Fruit fly (Drosophila melanogaster) whole organism, embryonic: Measurements from ENCODE around the gene NPF.

ENCODE experiments used
- ATbp ChIP-seq: fragments of 200-800 bp; sonication (Bioruptor generic); optimal IDR thresholded peaks from 2 replicates; lab custom pipeline; 2017; ENCODE audit warnings: missing biosample characterization, mild to moderate bottlenecking, missing genetic modification characterization, missing genetic modification reagents
- Ada2b ChIP-seq: fragments of 200-800 bp; sonication (Bioruptor generic); IDR thresholded peaks from 2 replicates; pipeline ENCODE4 v1.3.6; 2022; ENCODE audit warnings: missing biosample characterization, missing genetic modification characterization
- Aef1 ChIP-seq: fragments of 200-800 bp; sonication (Bioruptor generic); IDR thresholded peaks from 3 replicates; pipeline ENCODE4 v1.3.6; 2022; ENCODE audit warnings: missing biosample characterization, missing genetic modification characterization
- Atf6 ChIP-seq: fragments of 200-800 bp; sonication (Bioruptor generic); IDR thresholded peaks from 2 replicates; pipeline ENCODE4 v1.3.6; 2022; ENCODE audit warnings: missing biosample characterization, missing genetic modification characterization
- B-H2 ChIP-seq: fragments of 200-800 bp; sonication (Bioruptor generic); optimal IDR thresholded peaks from 2 replicates; lab custom pipeline; 2018; ENCODE audit warnings: missing biosample characterization, mild to moderate bottlenecking, missing genetic modification characterization
- Bgb ChIP-seq: fragments of 200-800 bp; sonication (Bioruptor generic); IDR thresholded peaks from 2 replicates; pipeline ENCODE4 v1.3.6; 2022; ENCODE audit warnings: missing biosample characterization, missing genetic modification characterization; ENCODE audit not compliant: partially characterized antibody
- CG10147 ChIP-seq: fragments of 200-800 bp; sonication (Bioruptor generic); optimal IDR thresholded peaks from 2 replicates; lab custom pipeline; 2019; ENCODE audit warnings: missing biosample characterization, mild to moderate bottlenecking, missing genetic modification characterization, moderate library complexity
- CG1024 ChIP-seq: fragments of 200-800 bp; sonication (Bioruptor generic); IDR thresholded peaks from 2 replicates; pipeline ENCODE4 v1.3.6; 2022; ENCODE audit warnings: missing biosample characterization, missing genetic modification characterization
- CG10462 ChIP-seq: fragments of 200-800 bp; sonication (Bioruptor generic); optimal IDR thresholded peaks from 2 replicates; lab custom pipeline; 2016; ENCODE audit warnings: missing biosample characterization, missing genetic modification characterization
- CG10543 ChIP-seq: fragments of 200-800 bp; sonication (Bioruptor generic); optimal IDR thresholded peaks from 3 replicates; lab custom pipeline; 2017; ENCODE audit warnings: missing biosample characterization, mild to moderate bottlenecking, missing genetic modification characterization, moderate library complexity
- CG10565 ChIP-seq: fragments of 200-800 bp; sonication (Bioruptor generic); optimal IDR thresholded peaks from 3 replicates; lab custom pipeline; 2016; ENCODE audit warnings: missing biosample characterization, mild to moderate bottlenecking, missing genetic modification characterization
- CG12155 ChIP-seq: fragments of 200-800 bp; sonication (Bioruptor generic); optimal IDR thresholded peaks from 3 replicates; lab custom pipeline; 2016; ENCODE audit warnings: missing biosample characterization, missing genetic modification characterization
- CG12659 ChIP-seq: fragments of 200-800 bp; sonication (Bioruptor generic); optimal IDR thresholded peaks from 3 replicates; lab custom pipeline; 2017; ENCODE audit warnings: mild to moderate bottlenecking, missing biosample characterization, missing genetic modification reagents, missing genetic modification characterization
- CG17829 ChIP-seq: fragments of 200-800 bp; optimal IDR thresholded peaks from 2 replicates; lab custom pipeline; 2019; ENCODE audit warnings: missing biosample characterization, mild to moderate bottlenecking, missing genetic modification characterization, moderate library complexity
- CG2712 ChIP-seq: fragments of 200-800 bp; optimal IDR thresholded peaks from 3 replicates; lab custom pipeline; 2019; ENCODE audit warnings: missing biosample characterization, mild to moderate bottlenecking, missing genetic modification characterization, moderate library complexity
- CG34224 ChIP-seq: fragments of 200-800 bp; sonication (Bioruptor generic); IDR thresholded peaks from 3 replicates; pipeline ENCODE4 v1.3.6; 2022; ENCODE audit warnings: missing biosample characterization, missing genetic modification characterization; ENCODE audit not compliant: partially characterized antibody
- CG4617 ChIP-seq: fragments of 200-800 bp; sonication (Bioruptor generic); optimal IDR thresholded peaks from 3 replicates; lab custom pipeline; 2016; ENCODE audit warnings: missing biosample characterization, missing genetic modification characterization, borderline replicate concordance
- CG6683 ChIP-seq: fragments of 200-800 bp; sonication (Bioruptor generic); optimal IDR thresholded peaks from 2 replicates; lab custom pipeline; 2017; ENCODE audit warnings: missing biosample characterization, mild to moderate bottlenecking, missing genetic modification characterization, missing genetic modification reagents
- CG6791 ChIP-seq: fragments of 200-800 bp; sonication (Bioruptor generic); IDR thresholded peaks from 3 replicates; pipeline ENCODE4 v1.3.6; 2022; ENCODE audit warnings: missing biosample characterization, missing genetic modification characterization; ENCODE audit not compliant: partially characterized antibody
- CG7271 ChIP-seq: fragments of 200-800 bp; sonication (Bioruptor generic); optimal IDR thresholded peaks from 2 replicates; lab custom pipeline; 2018; ENCODE audit warnings: missing biosample characterization, mild to moderate bottlenecking, missing genetic modification characterization, moderate library complexity
- CG7372 ChIP-seq: fragments of 200-800 bp; sonication (Bioruptor generic); IDR thresholded peaks from 2 replicates; pipeline ENCODE4 v1.3.6; 2022; ENCODE audit warnings: missing biosample characterization, missing genetic modification characterization
- CG8089 ChIP-seq: fragments of 200-800 bp; sonication (Bioruptor generic); optimal IDR thresholded peaks from 3 replicates; lab custom pipeline; 2016; ENCODE audit warnings: missing biosample characterization, missing genetic modification characterization
- D19A ChIP-seq: fragments of 200-800 bp; optimal IDR thresholded peaks from 3 replicates; lab custom pipeline; 2019; ENCODE audit warnings: missing biosample characterization, mild to moderate bottlenecking, missing genetic modification characterization, moderate library complexity
- Fer2 ChIP-seq: fragments of 200-800 bp; sonication (Bioruptor generic); optimal IDR thresholded peaks from 2 replicates; lab custom pipeline; 2018; ENCODE audit warnings: missing biosample characterization, mild to moderate bottlenecking, missing genetic modification characterization, moderate library complexity
- Gsc ChIP-seq: fragments of 200-800 bp; sonication (Bioruptor generic); IDR thresholded peaks from 2 replicates; pipeline ENCODE4 v1.3.6; 2022; ENCODE audit warnings: missing biosample characterization, missing genetic modification characterization
- HmgD ChIP-seq: fragments of 200-800 bp; sonication (Bioruptor generic); optimal IDR thresholded peaks from 3 replicates; lab custom pipeline; 2016; ENCODE audit warnings: missing biosample characterization, missing genetic modification characterization
- Hr3 ChIP-seq: fragments of 200-800 bp; sonication (Bioruptor generic); optimal IDR thresholded peaks from 3 replicates; lab custom pipeline; 2016; ENCODE audit warnings: missing biosample characterization, missing genetic modification characterization
- MTF-1 ChIP-seq: fragments of 200-800 bp; sonication (Bioruptor generic); optimal IDR thresholded peaks from 2 replicates; lab custom pipeline; 2018; ENCODE audit warnings: missing biosample characterization, mild to moderate bottlenecking, missing genetic modification characterization, borderline replicate concordance
- Mad ChIP-seq: fragments of 200-800 bp; sonication (Bioruptor generic); optimal IDR thresholded peaks from 2 replicates; lab custom pipeline; 2016; ENCODE audit warnings: missing biosample characterization, missing genetic modification characterization
- NC2α ChIP-seq: fragments of 200-800 bp; sonication (Bioruptor generic); optimal IDR thresholded peaks from 2 replicates; lab custom pipeline; 2016; ENCODE audit warnings: missing biosample characterization, missing genetic modification characterization
- Opbp ChIP-seq: fragments of 200-800 bp; sonication (Bioruptor generic); IDR thresholded peaks from 3 replicates; pipeline ENCODE4 v1.3.6; 2022; ENCODE audit warnings: missing biosample characterization, missing genetic modification characterization; ENCODE audit not compliant: partially characterized antibody
- Sry-β ChIP-seq: fragments of 200-800 bp; sonication (Bioruptor generic); optimal IDR thresholded peaks from 2 replicates; lab custom pipeline; 2018; ENCODE audit warnings: missing biosample characterization, mild to moderate bottlenecking, missing genetic modification characterization, moderate library complexity
- ap ChIP-seq: fragments of 200-800 bp; sonication (Bioruptor generic); IDR thresholded peaks from 2 replicates; pipeline ENCODE4 v1.3.6; 2022; ENCODE audit warnings: missing biosample characterization, missing genetic modification characterization
- ase ChIP-seq: fragments of 200-800 bp; sonication (Bioruptor generic); IDR thresholded peaks from 3 replicates; pipeline ENCODE4 v1.3.6; 2022; ENCODE audit warnings: missing biosample characterization, missing genetic modification characterization
- dmrt99B ChIP-seq: fragments of 200-800 bp; sonication (Bioruptor generic); optimal IDR thresholded peaks from 2 replicates; lab custom pipeline; 2018; ENCODE audit warnings: missing biosample characterization, mild to moderate bottlenecking, missing genetic modification characterization, moderate library complexity
- fu2 ChIP-seq: fragments of 200-800 bp; sonication (Bioruptor generic); optimal IDR thresholded peaks from 2 replicates; lab custom pipeline; 2016; ENCODE audit warnings: missing biosample characterization, missing genetic modification characterization
- kni ChIP-seq: fragments of 200-800 bp; sonication (Bioruptor generic); optimal IDR thresholded peaks from 3 replicates; lab custom pipeline; 2017; ENCODE audit warnings: mild to moderate bottlenecking, missing biosample characterization, missing genetic modification reagents, missing genetic modification characterization
- odd ChIP-seq: fragments of 200-800 bp; sonication (Bioruptor generic); optimal IDR thresholded peaks from 2 replicates; lab custom pipeline; 2017; ENCODE audit warnings: missing biosample characterization, mild to moderate bottlenecking, missing genetic modification characterization
- p53 ChIP-seq: fragments of 200-800 bp; sonication (Bioruptor generic); optimal IDR thresholded peaks from 2 replicates; lab custom pipeline; 2016; ENCODE audit warnings: missing biosample characterization, missing genetic modification characterization
- pnt ChIP-seq: fragments of 200-800 bp; sonication (Bioruptor generic); optimal IDR thresholded peaks from 3 replicates; lab custom pipeline; 2016; ENCODE audit warnings: missing biosample characterization, missing genetic modification characterization
- rib ChIP-seq: fragments of 200-800 bp; sonication (Bioruptor generic); IDR thresholded peaks from 2 replicates; pipeline ENCODE4 v1.3.6; 2022; ENCODE audit warnings: missing biosample characterization, missing genetic modification characterization
- ro ChIP-seq: fragments of 200-800 bp; sonication (Bioruptor generic); IDR thresholded peaks from 2 replicates; pipeline ENCODE4 v1.3.6; 2022; ENCODE audit warnings: missing biosample characterization, missing genetic modification characterization
- row ChIP-seq: fragments of 200-800 bp; sonication (Bioruptor generic); IDR thresholded peaks from 3 replicates; pipeline ENCODE4 v1.3.6; 2022; ENCODE audit warnings: missing biosample characterization, missing genetic modification characterization
- sens ChIP-seq: fragments of 200-800 bp; sonication (Bioruptor generic); peaks from one replicate; lab custom pipeline; 2016; ENCODE audit warnings: missing biosample characterization, missing genetic modification characterization
- sug ChIP-seq: fragments of 200-800 bp; optimal IDR thresholded peaks from 2 replicates; lab custom pipeline; 2019; ENCODE audit warnings: missing biosample characterization, mild to moderate bottlenecking, missing genetic modification characterization, moderate library complexity
- trem ChIP-seq: fragments of 200-800 bp; optimal IDR thresholded peaks from 3 replicates; lab custom pipeline; 2019; ENCODE audit warnings: missing biosample characterization, mild to moderate bottlenecking, missing genetic modification characterization, moderate library complexity
- tx ChIP-seq: fragments of 200-800 bp; sonication (Bioruptor generic); optimal IDR thresholded peaks from 2 replicates; lab custom pipeline; 2016; ENCODE audit warnings: missing biosample characterization, missing genetic modification characterization
- vfl ChIP-seq: fragments of 200-800 bp; sonication (Bioruptor generic); optimal IDR thresholded peaks from 2 replicates; lab custom pipeline; 2016; ENCODE audit warnings: missing biosample characterization, missing genetic modification characterization
- wek ChIP-seq: fragments of 200-800 bp; sonication (Bioruptor generic); optimal IDR thresholded peaks from 3 replicates; lab custom pipeline; 2018; ENCODE audit warnings: missing biosample characterization, mild to moderate bottlenecking, missing genetic modification characterization, moderate library complexity

The NPF gene

DNA sequence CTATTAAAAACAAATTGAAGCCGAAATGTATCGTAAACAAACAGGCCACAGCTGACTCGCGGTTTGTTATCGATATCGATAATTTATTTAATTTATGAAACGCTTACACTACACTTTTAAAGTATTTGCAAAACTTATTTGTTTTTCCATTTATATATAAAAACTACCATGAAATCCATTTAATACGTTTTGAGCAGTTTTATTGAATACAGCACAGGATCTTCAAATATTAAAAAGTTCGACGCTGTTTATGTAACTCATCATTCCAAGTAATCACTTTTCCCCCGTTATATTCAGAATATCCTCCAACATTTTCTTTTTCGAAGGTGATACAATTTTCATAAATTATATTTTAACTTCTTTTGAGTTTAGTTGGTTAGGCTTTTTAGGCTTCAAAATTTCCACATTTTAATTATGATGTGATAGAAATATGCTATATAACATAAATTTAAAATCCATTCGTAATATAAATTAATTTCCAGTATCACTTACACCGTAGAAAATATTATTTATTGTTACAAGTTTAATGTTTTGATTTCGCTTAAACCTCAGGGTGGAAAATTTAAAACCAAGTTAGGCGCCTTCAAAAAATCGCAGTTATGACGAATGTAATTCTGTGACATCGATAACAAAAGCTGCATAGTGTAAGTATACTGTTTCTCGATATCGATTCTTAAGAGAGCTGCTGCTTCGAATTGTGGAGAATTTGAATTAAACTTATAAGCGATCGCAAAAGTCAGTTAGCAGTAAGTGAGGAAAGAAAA is 38.1 kb downstream of the NPF start, which contains the start of the genes CG10324 and CCT3 (continued):
- TF ChIP-seq CG6791 (peak; percentile 76), CG10565 (no peak), NC2α (no peak), pnt (GFP tag; lab: Kevin White, UChicago) (peak; percentile 45), CG10543 (GFP tag; lab: Kevin White, UChicago) (peak; percentile 82), ap (GFP tag; lab: Robert Waterston, UW) (peak; percentile 58), Atf6 (GFP tag; lab: Robert Waterston, UW) (peak; percentile 64; the same call in 1 of the 2 replicates), CG34224 (no peak; the same call in 2 of the 3 replicates), CG12659 (GFP tag; lab: Kevin White, UChicago) (peak; percentile 61), fu2 (peak; percentile 39), CG10462 (GFP tag; lab: Kevin White, UChicago) (peak; percentile 11), CG7372 (GFP tag; lab: Robert Waterston, UW) (peak; percentile 67), Mad (GFP tag; lab: Kevin White, UChicago) (peak; percentile 60), tx (GFP tag; lab: Kevin White, UChicago) (no peak), wek (GFP tag; lab: Kevin White, UChicago) (peak; percentile 10), sug (tag; lab: Kevin White, UChicago) (peak; percentile 77), rib (GFP tag; lab: Robert Waterston, UW) (no peak), Bgb (GFP tag; lab: Robert Waterston, UW) (peak; percentile 66), HmgD (no peak), CG1024 (peak; percentile 43; the same call in 1 of the 2 replicates), p53 (GFP tag; lab: Kevin White, UChicago) (no peak), Sry-β (GFP tag; lab: Kevin White, UChicago) (no peak), row (GFP tag; lab: Robert Waterston, UW) (peak; percentile 55), CG4617 (GFP tag; lab: Kevin White, UChicago) (no peak), CG7271 (tag; lab: Kevin White, UChicago) (no peak), vfl (GFP tag; lab: Kevin White, UChicago) (peak; percentile 22), Opbp (GFP tag; lab: Robert Waterston, UW) (peak; percentile 57; the same call in 2 of the 3 replicates), kni (GFP tag; lab: Kevin White, UChicago) (no peak), sens (GFP tag; lab: Kevin White, UChicago) (peak; percentile 93), Aef1 (GFP tag; lab: Robert Waterston, UW) (peak; percentile 25; the same call in 1 of the 3 replicates), ATbp (GFP tag; lab: Kevin White, UChicago) (no peak), Fer2 (tag; lab: Kevin White, UChicago) (peak; percentile 77), CG2712 (tag; lab: Kevin White, UChicago) (peak; percentile 71), B-H2 (GFP tag; lab: Kevin White, UChicago) (peak; percentile 73), Hr3 (GFP tag; lab: Kevin White, UChicago) (peak; percentile 62), Ada2b (GFP tag; lab: Robert Waterston, UW) (peak; percentile 48), odd (GFP tag; lab: Kevin White, UChicago) (no peak), D19A (tag; lab: Kevin White, UChicago) (peak; percentile 62), MTF-1 (GFP tag; lab: Kevin White, UChicago) (peak; percentile 13), CG10147 (GFP tag; lab: Kevin White, UChicago) (peak; percentile 46), CG8089 (GFP tag; lab: Kevin White, UChicago) (no peak), trem (tag; lab: Kevin White, UChicago) (peak; percentile 46), ase (GFP tag; lab: Robert Waterston, UW) (peak; percentile 34; the same call in 1 of the 3 replicates), CG12155 (peak; percentile 22), CG6683 (GFP tag; lab: Kevin White, UChicago) (peak; percentile 2), ro (GFP tag; lab: Robert Waterston, UW) (no peak), dmrt99B (tag; lab: Kevin White, UChicago) (no peak), CG17829 (tag; lab: Kevin White, UChicago) (peak; percentile 68), Gsc (no peak)
